Worm (Caenorhabditis elegans) whole organism, L2 larva: Measurements from ENCODE around the gene F59A7.5.
A peak's percentile ranks its signal among the peaks of the same experiment; 100 is the strongest.

Source experiments
- C34F6.9 ChIP-seq: fragments of 150-350 bp; optimal IDR thresholded peaks from 2 replicates; lab custom pipeline; 2014; ENCODE audit warnings: missing biosample characterization, missing genetic modification characterization
- F13H6.1 ChIP-seq: sonication (generic microtip); optimal IDR thresholded peaks from 2 replicates; lab custom pipeline; 2016; ENCODE audit warnings: missing genetic modification characterization, missing compliant biosample characterization
- R02D3.7 ChIP-seq: fragments of 150-350 bp; optimal IDR thresholded peaks from 2 replicates; lab custom pipeline; 2014; ENCODE audit warnings: missing biosample characterization, missing genetic modification characterization
- Y55F3AM.14 ChIP-seq: fragments of 200-800 bp; sonication (Bioruptor generic); optimal IDR thresholded peaks from 2 replicates; lab custom pipeline; 2018; ENCODE audit warnings: mild to moderate bottlenecking, missing genetic modification characterization, missing compliant biosample characterization
- ZK546.5 ChIP-seq: sonication (generic microtip); optimal IDR thresholded peaks from 2 replicates; lab custom pipeline; 2017; ENCODE audit warnings: missing biosample characterization, missing genetic modification characterization
- aly-2 ChIP-seq: fragments of 150-350 bp; optimal IDR thresholded peaks from 2 replicates; lab custom pipeline; 2014; ENCODE audit warnings: missing biosample characterization, missing genetic modification characterization
- blmp-1 ChIP-seq: sonication (generic microtip); optimal IDR thresholded peaks from 2 replicates; lab custom pipeline; 2017; ENCODE audit warnings: missing genetic modification characterization, mild to moderate bottlenecking, missing compliant biosample characterization, antibody characterized with exemption, moderate library complexity; ENCODE audit not compliant: insufficient read depth
- ceh-16 ChIP-seq: fragments of 150-350 bp; optimal IDR thresholded peaks from 2 replicates; lab custom pipeline; 2014; ENCODE audit warnings: missing biosample characterization, missing genetic modification characterization
- ceh-82 ChIP-seq: fragments of 150-350 bp; optimal IDR thresholded peaks from 2 replicates; lab custom pipeline; 2014; ENCODE audit warnings: missing biosample characterization, missing genetic modification characterization
- crh-2 ChIP-seq: sonication (generic microtip); optimal IDR thresholded peaks from 2 replicates; lab custom pipeline; 2017; ENCODE audit warnings: missing biosample characterization, missing genetic modification characterization
- dmd-4 ChIP-seq: sonication (generic microtip); optimal IDR thresholded peaks from 2 replicates; lab custom pipeline; 2017; ENCODE audit warnings: missing biosample characterization, missing genetic modification characterization
- elt-1 ChIP-seq: fragments of 150-350 bp; optimal IDR thresholded peaks from 2 replicates; lab custom pipeline; 2014; ENCODE audit warnings: missing biosample characterization, missing genetic modification characterization
- elt-3 ChIP-seq: sonication (generic microtip); optimal IDR thresholded peaks from 2 replicates; lab custom pipeline; 2017; ENCODE audit warnings: missing biosample characterization, missing genetic modification characterization
- fos-1 ChIP-seq: fragments of 150-350 bp; optimal IDR thresholded peaks from 2 replicates; lab custom pipeline; 2014; ENCODE audit warnings: missing biosample characterization, missing genetic modification characterization
- gmeb-1 ChIP-seq: fragments of 150-350 bp; optimal IDR thresholded peaks from 2 replicates; lab custom pipeline; 2014; ENCODE audit warnings: missing biosample characterization, missing genetic modification characterization
- lin-39 ChIP-seq: fragments of 150-350 bp; optimal IDR thresholded peaks from 2 replicates; lab custom pipeline; 2014; ENCODE audit warnings: missing biosample characterization, missing genetic modification reagents, missing genetic modification characterization
- lsy-2 ChIP-seq, 2 experiments: fragments of 150-350 bp in 1 of 2; sonication (generic microtip) in 1 of 2; optimal IDR thresholded peaks; 2 replicates each; lab custom pipeline; 2014 to 2017; ENCODE audit warnings: missing biosample characterization in 2 of 2, missing genetic modification characterization in 2 of 2
- mbf-1 ChIP-seq: sonication (generic microtip); optimal IDR thresholded peaks from 2 replicates; lab custom pipeline; 2017; ENCODE audit warnings: missing biosample characterization, missing genetic modification characterization
- nhr-129 ChIP-seq: fragments of 150-350 bp; optimal IDR thresholded peaks from 2 replicates; lab custom pipeline; 2014; ENCODE audit warnings: missing biosample characterization, missing genetic modification characterization
- nhr-21 ChIP-seq: fragments of 150-350 bp; optimal IDR thresholded peaks from 2 replicates; lab custom pipeline; 2014; ENCODE audit warnings: missing biosample characterization, missing genetic modification characterization
- nhr-23 ChIP-seq: fragments of 150-350 bp; optimal IDR thresholded peaks from 2 replicates; lab custom pipeline; 2014; ENCODE audit warnings: missing biosample characterization, missing genetic modification reagents, missing genetic modification characterization
- nhr-237 ChIP-seq: fragments of 150-350 bp; optimal IDR thresholded peaks from 2 replicates; lab custom pipeline; 2014; ENCODE audit warnings: missing biosample characterization, missing genetic modification characterization
- sem-4 ChIP-seq: fragments of 150-350 bp; optimal IDR thresholded peaks from 2 replicates; lab custom pipeline; 2014; ENCODE audit warnings: missing biosample characterization, missing genetic modification reagents, missing genetic modification characterization
- skn-1 ChIP-seq: sonication (generic microtip); optimal IDR thresholded peaks from 2 replicates; lab custom pipeline; 2017; ENCODE audit warnings: missing biosample characterization, missing genetic modification characterization
- sma-3 ChIP-seq: sonication (generic microtip); optimal IDR thresholded peaks from 2 replicates; lab custom pipeline; 2016; ENCODE audit warnings: missing genetic modification reagents, missing genetic modification characterization, missing compliant biosample characterization
- sma-9 ChIP-seq, 2 experiments: fragments of 150-350 bp in 1 of 2; sonication (generic microtip) in 1 of 2; optimal IDR thresholded peaks; 2 replicates each; lab custom pipeline; 2014 to 2016; ENCODE audit warnings: missing genetic modification characterization in 2 of 2, mild to moderate bottlenecking in 1 of 2, missing biosample characterization in 1 of 2, missing compliant biosample characterization in 1 of 2, missing genetic modification reagents in 1 of 2, moderate library complexity in 1 of 2
- snpc-4 ChIP-seq: fragments of 150-350 bp; optimal IDR thresholded peaks from 2 replicates; lab custom pipeline; 2014; ENCODE audit warnings: missing biosample characterization, missing genetic modification characterization
- unc-39 ChIP-seq: fragments of 150-350 bp; optimal IDR thresholded peaks from 2 replicates; lab custom pipeline; 2014; ENCODE audit warnings: missing biosample characterization, missing genetic modification characterization
- unc-55 ChIP-seq: fragments of 150-350 bp; sonication (generic microtip); optimal IDR thresholded peaks from 3 replicates; lab custom pipeline; 2014; ENCODE audit warnings: missing biosample characterization, missing genetic modification reagents, missing genetic modification characterization
- unc-62 ChIP-seq: fragments of 150-350 bp; optimal IDR thresholded peaks from 2 replicates; lab custom pipeline; 2014; ENCODE audit warnings: missing biosample characterization, missing genetic modification reagents, missing genetic modification characterization
- zag-1 ChIP-seq: fragments of 150-350 bp; optimal IDR thresholded peaks from 2 replicates; lab custom pipeline; 2014; ENCODE audit warnings: missing biosample characterization, missing genetic modification characterization
- ztf-4 ChIP-seq: fragments of 150-350 bp; optimal IDR thresholded peaks from 2 replicates; lab custom pipeline; 2014; ENCODE audit warnings: missing biosample characterization, missing genetic modification characterization

The F59A7.5 gene

ce11 chrV:2004659-2005058 is 17.8 kb upstream of the F59A7.5 start, which contains the start of gene cysl-4:
cysl-4 (plus strand) TSS chrV:2004959.
- TF ChIP-seq zag-1 (tag; lab: Kevin White, UChicago): no peak

ce11 chrV:2008412-2008811 is 14.1 kb upstream of the F59A7.5 start:
- TF ChIP-seq unc-55 (GFP tag; lab: Kevin White, UChicago) (peak; percentile 75), sma-3 (peak; percentile 68), crh-2 (tag; lab: Kevin White, UChicago) (peak; percentile 1), ceh-82 (tag; lab: Kevin White, UChicago) (no peak), nhr-21 (tag; lab: Kevin White, UChicago) (peak; percentile 15), C34F6.9 (tag; lab: Kevin White, UChicago) (peak; percentile 9), nhr-129 (tag; lab: Kevin White, UChicago) (peak; percentile 66), sma-9 (GFP tag; optimal IDR thresholded peaks at IDR 0.05; lab: Kevin White, UChicago) (peak; percentile 33), sma-9 (tag; optimal IDR thresholded peaks at IDR 0.05; lab: Kevin White, UChicago) (no peak), gmeb-1 (peak; percentile 42), lsy-2 (tag; optimal IDR thresholded peaks at IDR 0.05; lab: Kevin White, UChicago) (peak; percentile 73 to 96), dmd-4 (tag; lab: Kevin White, UChicago) (no peak)

ce11 chrV:2011777-2012176 is 10.7 kb upstream of the F59A7.5 start, which contains the start of gene F59A7.7:
F59A7.7 (plus strand) TSS chrV:2012077.
- TF ChIP-seq R02D3.7 (tag; lab: Kevin White, UChicago) (no peak), C34F6.9 (tag; lab: Kevin White, UChicago) (no peak), mbf-1 (tag; lab: Kevin White, UChicago) (no peak), zag-1 (tag; lab: Kevin White, UChicago) (no peak), fos-1 (no peak), nhr-129 (tag; lab: Kevin White, UChicago) (no peak), blmp-1 (tag; lab: Kevin White, UChicago) (no peak), sma-3 (no peak), elt-3 (tag; lab: Kevin White, UChicago) (no peak), sma-9 (GFP tag; optimal IDR thresholded peaks at IDR 0.05; lab: Kevin White, UChicago) (no peak), sma-9 (tag; optimal IDR thresholded peaks at IDR 0.05; lab: Kevin White, UChicago) (no peak), nhr-23 (tag; lab: Kevin White, UChicago) (no peak)
- TF ChIP-seq, all 48 proteins: peak for 0

- TF ChIP-seq elt-1 (tag; lab: Kevin White, UChicago) (no peak), aly-2 (tag; lab: Kevin White, UChicago) (no peak), ceh-82 (tag; lab: Kevin White, UChicago) (no peak), crh-2 (tag; lab: Kevin White, UChicago) (no peak), unc-39 (no peak), snpc-4 (tag; lab: Kevin White, UChicago) (no peak), nhr-21 (tag; lab: Kevin White, UChicago) (no peak), ceh-16 (tag; lab: Kevin White, UChicago) (no peak), nhr-129 (tag; lab: Kevin White, UChicago) (no peak), lin-39 (no peak), nhr-23 (tag; lab: Kevin White, UChicago) (no peak), C34F6.9 (tag; lab: Kevin White, UChicago) (no peak), ztf-4 (tag; lab: Kevin White, UChicago) (no peak), skn-1 (tag; lab: Kevin White, UChicago) (no peak)
These were observed 8.7 kb upstream of the F59A7.5 start, which contains the start of gene F59A7.11 for ce11 chrV:2013824-2014223. F59A7.11 (minus strand) TSS chrV:2013924.

- TF ChIP-seq F13H6.1 (no peak), sem-4 (tag; lab: Kevin White, UChicago) (no peak), Y55F3AM.14 (GFP tag; lab: Kevin White, UChicago) (no peak), unc-39 (no peak), nhr-237 (tag; lab: Kevin White, UChicago) (no peak), skn-1 (tag; lab: Kevin White, UChicago) (no peak), ceh-82 (tag; lab: Kevin White, UChicago) (no peak), crh-2 (tag; lab: Kevin White, UChicago) (no peak), nhr-21 (tag; lab: Kevin White, UChicago) (no peak), unc-62 (GFP tag; lab: Kevin White, UChicago) (no peak), mbf-1 (tag; lab: Kevin White, UChicago) (no peak), ZK546.5 (tag; lab: Kevin White, UChicago) (no peak), fos-1 (no peak), elt-3 (tag; lab: Kevin White, UChicago) (no peak)
These were observed 6.0 kb upstream of the F59A7.5 start, which contains the start of gene F59A7.2 for ce11 chrV:2016428-2016827. F59A7.2 (minus strand) TSS chrV:2016528.
